6 worm cellular contexts compared by ENCODE assay signal in the genomic region with DNA sequence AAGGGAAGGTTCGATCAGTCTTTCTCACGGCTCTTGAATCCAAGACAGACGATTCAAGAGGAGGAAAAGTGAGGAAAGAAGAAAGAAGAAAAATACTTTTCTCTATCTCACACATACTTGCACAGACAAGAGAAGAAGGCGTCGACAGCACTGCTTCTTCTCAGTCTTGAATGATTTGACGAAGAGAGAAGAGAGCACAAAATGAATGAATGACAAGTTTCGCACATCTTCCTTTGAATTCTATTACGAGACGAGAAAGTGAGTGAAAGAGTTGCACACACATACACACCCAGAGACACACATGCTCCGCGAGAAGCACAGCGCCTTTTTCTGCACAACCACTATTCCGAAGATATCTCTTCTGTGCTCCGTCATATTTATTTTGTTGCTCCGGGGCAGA.
TF ChIP-seq lines count a peak whose summit lies in the region.

No protein-coding gene starts in this region.

TF ChIP-seq in whole organism, L1 larva, 84 proteins besides CTCF, POLR2A, EP300 and RAD21 (continues in another document):
- TF ChIP-seq lin-14 (GFP tag; optimal IDR thresholded peaks at IDR 0.05; lab: Kevin White, UChicago): peak; percentile 75
- TF ChIP-seq nhr-71 (tag; optimal IDR thresholded peaks at IDR 0.05; lab: Kevin White, UChicago): no peak
- peak; percentile 19 for TF ChIP-seq unc-86 (tag; optimal IDR thresholded peaks at IDR 0.05; lab: Kevin White, UChicago)
- TF ChIP-seq dsc-1 (tag; optimal IDR thresholded peaks at IDR 0.05; lab: Kevin White, UChicago): no peak
- TF ChIP-seq nhr-85 (tag; lab: Kevin White, UChicago): no peak
- TF ChIP-seq jun-1 (tag; optimal IDR thresholded peaks at IDR 0.05; lab: Kevin White, UChicago): no peak
- peak in 1 of 2 experiments; percentile 22 for TF ChIP-seq lsy-2 (tag; optimal IDR thresholded peaks at IDR 0.05; lab: Kevin White, UChicago)
- TF ChIP-seq nhr-47 (tag; optimal IDR thresholded peaks at IDR 0.05; lab: Kevin White, UChicago): peak; percentile 12
- TF ChIP-seq blmp-1 (tag; optimal IDR thresholded peaks at IDR 0.05; lab: Kevin White, UChicago): no peak
- no peak for TF ChIP-seq C34B4.2 (tag; optimal IDR thresholded peaks at IDR 0.05; lab: Kevin White, UChicago)
- no peak for TF ChIP-seq sptf-1 (tag; optimal IDR thresholded peaks at IDR 0.05; lab: Kevin White, UChicago)
- TF ChIP-seq efl-3 (GFP tag; optimal IDR thresholded peaks at IDR 0.05; lab: Kevin White, UChicago): no peak
- peak in 1 of 3 experiments; percentile 9 for TF ChIP-seq ceh-82 (tag; optimal IDR thresholded peaks at IDR 0.05; lab: Kevin White, UChicago)
- no peak for TF ChIP-seq lin-13 (GFP tag; optimal IDR thresholded peaks at IDR 0.05; lab: Kevin White, UChicago)
- no peak for TF ChIP-seq irx-1 (tag; optimal IDR thresholded peaks at IDR 0.05; lab: Kevin White, UChicago)

TF ChIP-seq in whole organism, L2 larva, 48 proteins besides CTCF, POLR2A, EP300 and RAD21:
- peak; percentile 68 for TF ChIP-seq unc-55 (GFP tag; optimal IDR thresholded peaks at IDR 0.05; lab: Kevin White, UChicago)
- TF ChIP-seq mbf-1 (tag; optimal IDR thresholded peaks at IDR 0.05; lab: Kevin White, UChicago): no peak
- no peak for TF ChIP-seq unc-62 (GFP tag; optimal IDR thresholded peaks at IDR 0.05; lab: Kevin White, UChicago)
- no peak for TF ChIP-seq egl-27 (tag; optimal IDR thresholded peaks at IDR 0.05; lab: Kevin White, UChicago)
- no peak for TF ChIP-seq nhr-12 (tag; optimal IDR thresholded peaks at IDR 0.05; lab: Kevin White, UChicago)
- TF ChIP-seq sma-3 (GFP tag; optimal IDR thresholded peaks at IDR 0.05; lab: Kevin White, UChicago): no peak
- TF ChIP-seq ceh-82 (tag; optimal IDR thresholded peaks at IDR 0.05; lab: Kevin White, UChicago): no peak
- no peak for TF ChIP-seq skn-1 (tag; optimal IDR thresholded peaks at IDR 0.05; lab: Kevin White, UChicago)
- no peak for TF ChIP-seq nhr-10 (tag; optimal IDR thresholded peaks at IDR 0.05; lab: Kevin White, UChicago)
- TF ChIP-seq sma-9 (GFP tag; optimal IDR thresholded peaks at IDR 0.05; lab: Kevin White, UChicago): no peak
- no peak for TF ChIP-seq sma-9 (tag; optimal IDR thresholded peaks at IDR 0.05; lab: Kevin White, UChicago)
- TF ChIP-seq zag-1 (tag; optimal IDR thresholded peaks at IDR 0.05; lab: Kevin White, UChicago): peak; percentile 63
- no peak for TF ChIP-seq elt-1 (tag; optimal IDR thresholded peaks at IDR 0.05; lab: Kevin White, UChicago)
- peak; percentile 38 for TF ChIP-seq C34F6.9 (tag; optimal IDR thresholded peaks at IDR 0.05; lab: Kevin White, UChicago)
- TF ChIP-seq nhr-6 (tag; optimal IDR thresholded peaks at IDR 0.05; lab: Kevin White, UChicago): no peak
TF ChIP-seq in whole organism, L2 larva: peak in this region for 3.

TF ChIP-seq in whole organism, L3 larva, 47 proteins besides CTCF, POLR2A, EP300 and RAD21:
- no peak for TF ChIP-seq nhr-12 (tag; optimal IDR thresholded peaks at IDR 0.05; lab: Kevin White, UChicago)
- peak; percentile 67 for TF ChIP-seq fkh-10 (GFP tag; optimal IDR thresholded peaks at IDR 0.05; lab: Kevin White, UChicago)
- TF ChIP-seq R02D3.7 (tag; optimal IDR thresholded peaks at IDR 0.05; lab: Kevin White, UChicago): no peak
- no peak for TF ChIP-seq nhr-43 (tag; optimal IDR thresholded peaks at IDR 0.05; lab: Kevin White, UChicago; ENCODE audit: poor library complexity, severe bottlenecking)
- TF ChIP-seq lin-39 (tag; optimal IDR thresholded peaks at IDR 0.05; lab: Kevin White, UChicago): peak; percentile 9
- no peak for TF ChIP-seq nhr-25 (tag; optimal IDR thresholded peaks at IDR 0.05; lab: Kevin White, UChicago)

TF ChIP-seq in whole organism, L4 larva, 104 proteins besides CTCF, POLR2A, EP300 and RAD21:
- no peak for TF ChIP-seq mdt-29 (GFP tag; IDR thresholded peaks at IDR 0.05; lab: Robert Waterston, UW)
- TF ChIP-seq egl-27 (tag; optimal IDR thresholded peaks at IDR 0.05; lab: Kevin White, UChicago): no peak
- peak in 1 of 2 experiments; percentile 8 for TF ChIP-seq lsy-2 (tag; optimal IDR thresholded peaks at IDR 0.05; lab: Kevin White, UChicago)
- peak; percentile 90 for TF ChIP-seq fkh-10 (GFP tag; optimal IDR thresholded peaks at IDR 0.05; lab: Kevin White, UChicago)
- no peak for TF ChIP-seq F37D6.2 (tag; optimal IDR thresholded peaks at IDR 0.05; lab: Kevin White, UChicago)
- peak; percentile 80 for TF ChIP-seq aha-1 (tag; lab: Kevin White, UChicago)
- TF ChIP-seq unc-62 (GFP tag; optimal IDR thresholded peaks at IDR 0.05 in 1 of 2; lab: Kevin White, UChicago): peak in 1 of 2 experiments; percentile 84
- TF ChIP-seq unc-62 (tag; optimal IDR thresholded peaks at IDR 0.05; lab: Kevin White, UChicago): no peak
- no peak for TF ChIP-seq saeg-2 (GFP tag; IDR thresholded peaks at IDR 0.05; lab: Robert Waterston, UW)
- peak; percentile 2 for TF ChIP-seq rbr-2 (tag; optimal IDR thresholded peaks at IDR 0.05; lab: Kevin White, UChicago)
- no peak for TF ChIP-seq Y75B8A.6 (GFP tag; IDR thresholded peaks at IDR 0.05; lab: Robert Waterston, UW)

TF ChIP-seq in whole organism, late embryonic, 69 proteins besides CTCF, POLR2A, EP300 and RAD21:
- TF ChIP-seq ceh-31 (tag; optimal IDR thresholded peaks at IDR 0.05; lab: Kevin White, UChicago) (peak; percentile 22), C08G9.2 (tag; optimal IDR thresholded peaks at IDR 0.05; lab: Kevin White, UChicago) (no peak), unc-42 (tag; optimal IDR thresholded peaks at IDR 0.05; lab: Kevin White, UChicago) (peak; percentile 96)

TF ChIP-seq in whole organism, mixed stage, embryonic, 35 proteins besides CTCF, POLR2A, EP300 and RAD21:
- TF ChIP-seq drap-1 (GFP tag; optimal IDR thresholded peaks at IDR 0.05; lab: Kevin White, UChicago): no peak
- TF ChIP-seq nhr-2 (tag; optimal IDR thresholded peaks at IDR 0.05; lab: Kevin White, UChicago): no peak
- no peak for TF ChIP-seq nhr-237 (tag; optimal IDR thresholded peaks at IDR 0.05; lab: Kevin White, UChicago)
- TF ChIP-seq ces-1 (GFP tag; optimal IDR thresholded peaks at IDR 0.05; lab: Kevin White, UChicago): peak; percentile 96
- no peak for TF ChIP-seq nhr-28 (tag; optimal IDR thresholded peaks at IDR 0.05; lab: Kevin White, UChicago)
- TF ChIP-seq nhr-12 (tag; optimal IDR thresholded peaks at IDR 0.05; lab: Kevin White, UChicago): no peak
- no peak for TF ChIP-seq ztf-11 (tag; optimal IDR thresholded peaks at IDR 0.05; lab: Kevin White, UChicago)
- no peak for TF ChIP-seq zip-8 (tag; optimal IDR thresholded peaks at IDR 0.05; lab: Kevin White, UChicago)
- no peak for TF ChIP-seq lin-32 (GFP tag; optimal IDR thresholded peaks at IDR 0.05; lab: Kevin White, UChicago)

Comparison
In these comparisons a context has a peak if more than half of its experiments do, and no peak if none do; other contexts are left out.
1. Of the 29 proteins assayed by ChIP-seq in both whole organism, L4 larva and whole organism, L1 larva: peak only in whole organism, L4 larva: aha-1; only in whole organism, L1 larva: ces-1; in both: fkh-10; in neither: 23; mixed calls (peak in some experiments, not most) for 3.